Worm (Caenorhabditis elegans) whole organism, midembryonic: ENCODE data around the gene Y59H11AR.4.

Source experiments
- flt-1 ChIP-seq: fragments of 200-800 bp; sonication (Bioruptor generic); IDR thresholded peaks from 2 replicates; pipeline ENCODE4 v1.3.6; 2022; ENCODE audit warnings: missing genetic modification characterization, missing compliant biosample characterization
- tab-1 ChIP-seq: fragments of 200-800 bp; sonication (Bioruptor generic); IDR thresholded peaks from 2 replicates; pipeline ENCODE4 v1.3.6; 2022; ENCODE audit warnings: missing genetic modification characterization, missing compliant biosample characterization

DNA sequence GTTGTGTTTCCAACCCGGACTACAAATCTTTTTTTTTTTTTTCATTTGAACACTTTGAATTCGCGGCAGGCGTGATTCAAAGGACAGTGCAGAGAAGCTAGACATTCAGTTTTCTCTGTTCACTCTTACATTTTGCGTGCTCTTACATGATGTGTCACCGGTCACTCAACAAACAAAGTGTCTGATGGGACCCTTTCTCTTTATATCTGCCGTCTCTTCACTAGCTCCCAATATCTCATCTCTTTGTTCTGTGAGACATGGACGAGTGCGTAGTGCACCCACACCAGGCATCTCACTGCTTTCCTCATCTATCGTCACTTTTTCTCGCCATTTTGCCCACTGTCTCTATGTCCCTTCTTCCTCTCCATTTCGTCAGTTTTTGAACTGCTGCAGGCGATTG, 13.5 kb downstream of the Y59H11AR.4 start:
- TF ChIP-seq flt-1 (GFP tag; lab: Robert Waterston, UW) (no peak), tab-1 (no peak)
